Fruit fly (Drosophila melanogaster) whole organism, embryonic: ENCODE data around the gene Taf6.

Source experiments
- Adf1 ChIP-seq: fragments of 200-800 bp; sonication (Bioruptor generic); IDR thresholded peaks from 2 replicates; pipeline ENCODE4 v1.3.6; 2022; ENCODE audit warnings: missing biosample characterization, missing genetic modification characterization
- Antp ChIP-seq: fragments of 200-800 bp; sonication (Bioruptor generic); optimal IDR thresholded peaks from 3 replicates; lab custom pipeline; 2016; ENCODE audit warnings: missing biosample characterization, missing genetic modification characterization
- B-H2 ChIP-seq: fragments of 200-800 bp; sonication (Bioruptor generic); optimal IDR thresholded peaks from 2 replicates; lab custom pipeline; 2018; ENCODE audit warnings: missing biosample characterization, mild to moderate bottlenecking, missing genetic modification characterization
- Bgb ChIP-seq: fragments of 200-800 bp; sonication (Bioruptor generic); IDR thresholded peaks from 2 replicates; pipeline ENCODE4 v1.3.6; 2022; ENCODE audit warnings: missing biosample characterization, missing genetic modification characterization; ENCODE audit not compliant: partially characterized antibody
- CG10147 ChIP-seq: fragments of 200-800 bp; sonication (Bioruptor generic); optimal IDR thresholded peaks from 2 replicates; lab custom pipeline; 2019; ENCODE audit warnings: missing biosample characterization, mild to moderate bottlenecking, missing genetic modification characterization, moderate library complexity
- CG10267 ChIP-seq: fragments of 200-800 bp; sonication (Bioruptor generic); optimal IDR thresholded peaks from 2 replicates; lab custom pipeline; 2018; ENCODE audit warnings: missing biosample characterization, mild to moderate bottlenecking, missing genetic modification characterization, moderate library complexity
- CG12769 ChIP-seq: fragments of 200-800 bp; sonication (Bioruptor generic); optimal IDR thresholded peaks from 2 replicates; lab custom pipeline; 2019; ENCODE audit warnings: missing biosample characterization, mild to moderate bottlenecking, missing genetic modification characterization, moderate library complexity
- CG13624 ChIP-seq: fragments of 200-800 bp; sonication (Bioruptor generic); optimal IDR thresholded peaks from 2 replicates; lab custom pipeline; 2016; ENCODE audit warnings: missing biosample characterization, missing genetic modification characterization
- CG15479 ChIP-seq: fragments of 200-800 bp; sonication (Bioruptor generic); optimal IDR thresholded peaks from 3 replicates; lab custom pipeline; 2019; ENCODE audit warnings: missing biosample characterization, mild to moderate bottlenecking, missing genetic modification characterization, moderate library complexity
- CG15696 ChIP-seq: fragments of 200-800 bp; sonication (Bioruptor generic); optimal IDR thresholded peaks from 2 replicates; lab custom pipeline; 2019; ENCODE audit warnings: missing biosample characterization, mild to moderate bottlenecking, missing genetic modification characterization, moderate library complexity
- CG18619 ChIP-seq: fragments of 200-800 bp; sonication (Bioruptor generic); optimal IDR thresholded peaks from 3 replicates; lab custom pipeline; 2017; ENCODE audit warnings: missing biosample characterization, mild to moderate bottlenecking, missing genetic modification characterization
- CG2678 ChIP-seq: fragments of 200-800 bp; sonication (Bioruptor generic); optimal IDR thresholded peaks from 3 replicates; lab custom pipeline; 2019; ENCODE audit warnings: missing biosample characterization, mild to moderate bottlenecking, missing genetic modification characterization, moderate library complexity
- CG2875 ChIP-seq: fragments of 200-800 bp; sonication (Bioruptor generic); optimal IDR thresholded peaks from 2 replicates; lab custom pipeline; 2017; ENCODE audit warnings: missing biosample characterization, mild to moderate bottlenecking, missing genetic modification characterization, missing genetic modification reagents
- CG30020 ChIP-seq: fragments of 200-800 bp; optimal IDR thresholded peaks from 2 replicates; lab custom pipeline; 2019; ENCODE audit warnings: missing biosample characterization, mild to moderate bottlenecking, missing genetic modification characterization, moderate library complexity
- CG31365 ChIP-seq: fragments of 200-800 bp; sonication (Bioruptor generic); optimal IDR thresholded peaks from 2 replicates; lab custom pipeline; 2018; ENCODE audit warnings: missing biosample characterization, mild to moderate bottlenecking, missing genetic modification characterization
- CG31388 ChIP-seq: fragments of 200-800 bp; sonication (Bioruptor generic); optimal IDR thresholded peaks from 2 replicates; lab custom pipeline; 2016; ENCODE audit warnings: missing biosample characterization, missing genetic modification characterization
- CG34376 ChIP-seq: fragments of 200-800 bp; sonication (Bioruptor generic); optimal IDR thresholded peaks from 2 replicates; lab custom pipeline; 2018; ENCODE audit warnings: missing biosample characterization, mild to moderate bottlenecking, missing genetic modification characterization
- CG3726 ChIP-seq: fragments of 200-800 bp; sonication (Bioruptor generic); IDR thresholded peaks from 3 replicates; pipeline ENCODE4, ENCODE4 v1.3.6; 2022; ENCODE audit warnings: missing biosample characterization, missing genetic modification characterization
- CG5245 ChIP-seq: fragments of 200-800 bp; sonication (Bioruptor generic); optimal IDR thresholded peaks from 3 replicates; lab custom pipeline; 2016; ENCODE audit warnings: missing biosample characterization, missing genetic modification characterization
- CG6272 ChIP-seq: fragments of 200-800 bp; sonication (Bioruptor generic); IDR thresholded peaks from 2 replicates; pipeline ENCODE4 v1.3.6; 2022; ENCODE audit warnings: missing biosample characterization, missing genetic modification characterization
- CG7357 ChIP-seq: fragments of 200-800 bp; sonication (Bioruptor generic); IDR thresholded peaks from 3 replicates; pipeline ENCODE4 v1.3.6; 2022; ENCODE audit warnings: missing biosample characterization, missing genetic modification characterization
- Dad ChIP-seq: fragments of 200-800 bp; sonication (Bioruptor generic); optimal IDR thresholded peaks from 3 replicates; lab custom pipeline; 2016; ENCODE audit warnings: missing biosample characterization, missing genetic modification characterization
- Dip2 ChIP-seq: fragments of 200-800 bp; sonication (Bioruptor generic); IDR thresholded peaks from 2 replicates; pipeline ENCODE4 v1.3.6; 2022; ENCODE audit warnings: missing biosample characterization, missing genetic modification characterization
- E2f2 ChIP-seq: fragments of 200-800 bp; sonication (Bioruptor generic); IDR thresholded peaks from 2 replicates; pipeline ENCODE4 v1.3.6; 2022; ENCODE audit warnings: missing biosample characterization, missing genetic modification characterization
- Eip74EF ChIP-seq, 2 experiments: fragments of 200-800 bp in 1 of 2; fragments of >200 bp in 1 of 2; sonication (Bioruptor generic) in 1 of 2; optimal IDR thresholded peaks; 2 replicates each; lab custom pipeline; 2017 to 2019; ENCODE audit warnings: missing biosample characterization in 2 of 2, missing genetic modification characterization in 2 of 2, mild to moderate bottlenecking in 1 of 2, moderate library complexity in 1 of 2
- Ets65A ChIP-seq: fragments of 200-800 bp; sonication (Bioruptor generic); peaks from one replicate; lab custom pipeline; 2016; ENCODE audit warnings: missing biosample characterization, missing genetic modification characterization
- Fer1 ChIP-seq: fragments of 200-800 bp; sonication (Bioruptor generic); optimal IDR thresholded peaks from 2 replicates; lab custom pipeline; 2017; ENCODE audit warnings: missing biosample characterization, mild to moderate bottlenecking, missing genetic modification characterization
- GATAe ChIP-seq: fragments of 200-800 bp; sonication (Bioruptor generic); conservative IDR thresholded peaks from 2 replicates; pipeline ENCODE4 v1.3.6; 2022; ENCODE audit warnings: missing biosample characterization, missing genetic modification characterization
- HmgZ ChIP-seq: fragments of 200-800 bp; sonication (Bioruptor generic); optimal IDR thresholded peaks from 2 replicates; lab custom pipeline; 2018; ENCODE audit warnings: missing biosample characterization, mild to moderate bottlenecking, missing genetic modification characterization
- Hmr ChIP-seq: fragments of 200-800 bp; sonication (Bioruptor generic); optimal IDR thresholded peaks from 3 replicates; lab custom pipeline; 2017; ENCODE audit warnings: mild to moderate bottlenecking, missing biosample characterization, missing genetic modification reagents, missing genetic modification characterization
- NC2β ChIP-seq: fragments of 200-800 bp; sonication (Bioruptor generic); optimal IDR thresholded peaks from 2 replicates; lab custom pipeline; 2016; ENCODE audit warnings: missing biosample characterization, missing genetic modification characterization
- Nf-YA ChIP-seq: fragments of 200-800 bp; sonication (Bioruptor generic); IDR thresholded peaks from 2 replicates; pipeline ENCODE4 v1.3.6; 2022; ENCODE audit warnings: missing biosample characterization, missing genetic modification characterization
- Oli ChIP-seq: fragments of 200-800 bp; sonication (Bioruptor generic); optimal IDR thresholded peaks from 2 replicates; lab custom pipeline; 2018; ENCODE audit warnings: missing biosample characterization, mild to moderate bottlenecking, missing genetic modification characterization, moderate library complexity
- Ptx1 ChIP-seq: fragments of 200-800 bp; sonication (Bioruptor generic); IDR thresholded peaks from 2 replicates; pipeline ENCODE4 v1.3.6; 2022; ENCODE audit warnings: missing biosample characterization, missing genetic modification characterization
- ap ChIP-seq: fragments of 200-800 bp; sonication (Bioruptor generic); IDR thresholded peaks from 2 replicates; pipeline ENCODE4 v1.3.6; 2022; ENCODE audit warnings: missing biosample characterization, missing genetic modification characterization
- btn ChIP-seq: fragments of 200-800 bp; sonication (Bioruptor generic); optimal IDR thresholded peaks from 2 replicates; lab custom pipeline; 2016; ENCODE audit warnings: missing biosample characterization, missing genetic modification characterization
- cas ChIP-seq: fragments of 200-800 bp; sonication (Bioruptor generic); IDR thresholded peaks from 2 replicates; pipeline ENCODE4 v1.3.6; 2022; ENCODE audit warnings: missing biosample characterization, missing genetic modification characterization
- croc ChIP-seq: fragments of 200-800 bp; sonication (Bioruptor generic); conservative IDR thresholded peaks from 3 replicates; pipeline ENCODE4 v1.3.6; 2022; ENCODE audit warnings: missing biosample characterization, missing genetic modification characterization
- dan ChIP-seq: fragments of 200-800 bp; sonication (Bioruptor generic); IDR thresholded peaks from 2 replicates; pipeline ENCODE4 v1.3.6; 2022; ENCODE audit warnings: missing biosample characterization, missing genetic modification characterization
- disco-r ChIP-seq: fragments of 200-800 bp; sonication (Bioruptor generic); optimal IDR thresholded peaks from 2 replicates; lab custom pipeline; 2016; ENCODE audit warnings: missing biosample characterization, missing genetic modification characterization
- dmrt11E ChIP-seq: fragments of 200-800 bp; sonication (Bioruptor generic); optimal IDR thresholded peaks from 3 replicates; lab custom pipeline; 2018; ENCODE audit warnings: missing biosample characterization, mild to moderate bottlenecking, missing genetic modification characterization, moderate library complexity
- h ChIP-seq: fragments of >200 bp; optimal IDR thresholded peaks from 2 replicates; lab custom pipeline; 2017
- nom ChIP-seq: fragments of 200-800 bp; sonication (Bioruptor generic); optimal IDR thresholded peaks from 2 replicates; lab custom pipeline; 2017; ENCODE audit warnings: missing biosample characterization, missing genetic modification characterization, mild to moderate bottlenecking, moderate library complexity, missing genetic modification reagents
- odd ChIP-seq: fragments of 200-800 bp; sonication (Bioruptor generic); optimal IDR thresholded peaks from 2 replicates; lab custom pipeline; 2017; ENCODE audit warnings: missing biosample characterization, mild to moderate bottlenecking, missing genetic modification characterization
- org-1 ChIP-seq: fragments of 200-800 bp; sonication (Bioruptor generic); optimal IDR thresholded peaks from 2 replicates; lab custom pipeline; 2017; ENCODE audit warnings: missing biosample characterization, missing genetic modification characterization
- p53 ChIP-seq: fragments of 200-800 bp; sonication (Bioruptor generic); optimal IDR thresholded peaks from 2 replicates; lab custom pipeline; 2016; ENCODE audit warnings: missing biosample characterization, missing genetic modification characterization
- peb ChIP-seq: fragments of 200-800 bp; sonication (Bioruptor generic); IDR thresholded peaks from 2 replicates; pipeline ENCODE4 v1.3.6; 2022; ENCODE audit warnings: missing biosample characterization, missing genetic modification characterization
- run ChIP-seq: fragments of 200-800 bp; sonication (Bioruptor generic); optimal IDR thresholded peaks from 3 replicates; lab custom pipeline; 2018; ENCODE audit warnings: missing biosample characterization, mild to moderate bottlenecking, missing genetic modification characterization
- sima ChIP-seq: fragments of 200-800 bp; sonication (Bioruptor generic); optimal IDR thresholded peaks from 2 replicates; lab custom pipeline; 2016; ENCODE audit warnings: missing biosample characterization, missing genetic modification characterization
- sr ChIP-seq: fragments of 200-800 bp; sonication (Bioruptor generic); IDR thresholded peaks from 3 replicates; pipeline ENCODE4 v1.3.6; 2022; ENCODE audit warnings: missing biosample characterization, missing genetic modification characterization
- yki ChIP-seq: fragments of >200 bp; optimal IDR thresholded peaks from 3 replicates; lab custom pipeline; 2018
- zfh1 ChIP-seq: fragments of 200-800 bp; sonication (Bioruptor generic); IDR thresholded peaks from 3 replicates; pipeline ENCODE4 v1.3.6; 2022; ENCODE audit warnings: missing biosample characterization, missing genetic modification characterization

Taf6 gene

DNA sequence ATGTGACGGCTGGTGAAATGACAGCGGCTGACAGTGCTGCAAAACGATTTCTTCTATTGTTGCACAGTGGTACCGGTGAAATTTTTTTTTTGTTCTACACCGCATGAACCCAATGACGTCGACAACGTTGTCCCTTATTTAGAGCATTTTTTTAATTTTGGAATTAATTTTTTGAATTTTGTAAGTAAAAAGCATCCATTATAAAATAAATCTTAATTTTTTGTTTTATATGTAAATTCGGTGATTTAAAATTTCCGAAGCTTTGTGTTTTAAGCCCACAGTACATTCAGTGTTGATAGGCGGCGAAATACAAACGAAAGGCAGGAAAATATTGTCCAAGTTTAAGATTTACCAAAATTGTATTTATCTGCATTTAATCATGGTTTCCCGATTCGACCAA is 13.3 kb downstream of the Taf6 start, which contains the start of the genes Lon and PIG-F (continued):
- TF ChIP-seq CG7357 (GFP tag; lab: Robert Waterston, UW) (peak; percentile 97), NC2β (GFP tag; lab: Kevin White, UChicago) (peak; percentile 97), cas (peak; percentile 96), CG13624 (GFP tag; lab: Kevin White, UChicago) (peak; percentile 98), Nf-YA (GFP tag; lab: Robert Waterston, UW) (peak; percentile 93), zfh1 (GFP tag; lab: Robert Waterston, UW) (peak; percentile 99), run (tag; lab: Kevin White, UChicago) (peak; percentile 97), Dip2 (GFP tag; lab: Robert Waterston, UW) (peak; percentile 79), CG12769 (no peak), odd (GFP tag; lab: Kevin White, UChicago) (peak; percentile 99), CG31365 (tag; lab: Kevin White, UChicago) (peak; percentile 79), Ptx1 (peak; percentile 99), sima (GFP tag; lab: Kevin White, UChicago) (peak; percentile 92), dmrt11E (tag; lab: Kevin White, UChicago) (peak; percentile 99), CG3726 (GFP tag; lab: Robert Waterston, UW) (peak; percentile 97), org-1 (GFP tag; lab: Kevin White, UChicago) (peak; percentile 98), yki (lab: Kevin White, UChicago) (no peak), CG10267 (tag; lab: Kevin White, UChicago) (peak; percentile 100), Eip74EF (GFP tag; optimal IDR thresholded peaks at IDR 0.05; lab: Kevin White, UChicago) (peak in 1 of 2 experiments; percentile 97), Oli (tag; lab: Kevin White, UChicago) (peak; percentile 100), CG2875 (GFP tag; lab: Kevin White, UChicago) (peak; percentile 99), h (lab: Kevin White, UChicago) (no peak), CG18619 (GFP tag; lab: Kevin White, UChicago) (peak; percentile 99), Hmr (GFP tag; lab: Kevin White, UChicago) (peak; percentile 99), Dad (GFP tag; lab: Kevin White, UChicago) (peak; percentile 98), p53 (peak; percentile 93), CG2678 (peak; percentile 100), GATAe (GFP tag; lab: Robert Waterston, UW) (peak; percentile 94), Ets65A (GFP tag; lab: Kevin White, UChicago) (peak; percentile 100), CG31388 (peak; percentile 98), sr (GFP tag; lab: Robert Waterston, UW) (peak; percentile 83; the same call in 2 of the 3 replicates), CG5245 (GFP tag; lab: Kevin White, UChicago) (peak; percentile 98), disco-r (GFP tag; lab: Kevin White, UChicago) (peak; percentile 96), HmgZ (tag; lab: Kevin White, UChicago) (peak; percentile 98), croc (GFP tag; lab: Robert Waterston, UW) (peak; percentile 99), E2f2 (peak; percentile 88), Adf1 (GFP tag; lab: Robert Waterston, UW) (peak; percentile 88), nom (GFP tag; lab: Kevin White, UChicago) (peak; percentile 97), CG6272 (peak; percentile 98), peb (GFP tag; lab: Robert Waterston, UW) (peak; percentile 98), Antp (GFP tag; lab: Kevin White, UChicago) (peak; percentile 98), Fer1 (peak; percentile 99), B-H2 (GFP tag; lab: Kevin White, UChicago) (peak; percentile 99), CG30020 (tag; lab: Kevin White, UChicago) (peak; percentile 93), CG10147 (peak; percentile 99), ap (GFP tag; lab: Robert Waterston, UW) (peak; percentile 95), CG34376 (peak; percentile 99), CG15696 (tag; lab: Kevin White, UChicago) (peak; percentile 100), CG15479 (GFP tag; lab: Kevin White, UChicago) (peak; percentile 78), dan (GFP tag; lab: Robert Waterston, UW) (peak; percentile 97), Bgb (GFP tag; lab: Robert Waterston, UW) (peak; percentile 63), btn (GFP tag; lab: Kevin White, UChicago) (peak; percentile 89)
